Worm (Caenorhabditis elegans) whole organism, young adult: ENCODE results near the gene Y57E12B.1.
A peak's percentile ranks its signal among the peaks of the same experiment; 100 is the strongest.

ENCODE experiments used
- F39B2.1 ChIP-seq: fragments of 200-800 bp; sonication (Bioruptor generic); IDR thresholded peaks from 2 replicates; pipeline ENCODE4 v1.3.6; 2022; ENCODE audit warnings: missing genetic modification reagents, missing genetic modification characterization, missing compliant biosample characterization
- F49E8.2 ChIP-seq: sonication (generic microtip); optimal IDR thresholded peaks from 3 replicates; lab custom pipeline; 2017; ENCODE audit warnings: missing genetic modification characterization, mild to moderate bottlenecking, missing compliant biosample characterization, antibody characterized with exemption, moderate library complexity; ENCODE audit not compliant: insufficient read depth
- F57C9.4 ChIP-seq: sonication (generic microtip); optimal IDR thresholded peaks from 2 replicates; lab custom pipeline; 2017; ENCODE audit warnings: mild to moderate bottlenecking, missing genetic modification characterization, missing compliant biosample characterization
- Y53F4B.3 ChIP-seq: fragments of 200-800 bp; sonication (Bioruptor generic); IDR thresholded peaks from 2 replicates; pipeline ENCODE4 v1.3.6; 2022; ENCODE audit warnings: missing genetic modification reagents, missing genetic modification characterization, missing compliant biosample characterization
- Y79H2A.3 ChIP-seq: fragments of 200-800 bp; sonication (Bioruptor generic); conservative IDR thresholded peaks from 2 replicates; pipeline ENCODE4 v1.3.6; 2022; ENCODE audit warnings: missing genetic modification reagents, missing genetic modification characterization, missing compliant biosample characterization
- Y95B8A.8 ChIP-seq: fragments of 200-800 bp; sonication (Bioruptor generic); IDR thresholded peaks from 2 replicates; pipeline ENCODE4 v1.3.6; 2022; ENCODE audit warnings: missing genetic modification reagents, missing genetic modification characterization, missing compliant biosample characterization
- egl-44 ChIP-seq: fragments of 200-800 bp; sonication (Bioruptor generic); IDR thresholded peaks from 2 replicates; pipeline ENCODE4 v1.3.6; 2022; ENCODE audit warnings: missing genetic modification reagents, missing genetic modification characterization, missing compliant biosample characterization
- fkh-3 ChIP-seq: sonication (generic microtip); optimal IDR thresholded peaks from 2 replicates; lab custom pipeline; 2016; ENCODE audit warnings: mild to moderate bottlenecking, missing genetic modification characterization, missing compliant biosample characterization
- him-1 ChIP-seq: sonication (generic microtip); optimal IDR thresholded peaks from 2 replicates; lab custom pipeline; 2016; ENCODE audit warnings: missing genotype, missing genetic modification reagents, missing genetic modification characterization, missing compliant biosample characterization
- nhr-80 ChIP-seq: sonication (generic microtip); optimal IDR thresholded peaks from 2 replicates; lab custom pipeline; 2016; ENCODE audit warnings: missing genetic modification characterization, missing compliant biosample characterization
- somi-1 ChIP-seq: fragments of 200-800 bp; sonication (Bioruptor generic); optimal IDR thresholded peaks from 2 replicates; lab custom pipeline; 2018; ENCODE audit warnings: mild to moderate bottlenecking, missing genetic modification characterization, missing compliant biosample characterization
- tlf-1 ChIP-seq: fragments of 200-800 bp; sonication (Bioruptor generic); optimal IDR thresholded peaks from 2 replicates; lab custom pipeline; 2018; ENCODE audit warnings: mild to moderate bottlenecking, missing genetic modification characterization, missing compliant biosample characterization

The Y57E12B.1 gene

DNA sequence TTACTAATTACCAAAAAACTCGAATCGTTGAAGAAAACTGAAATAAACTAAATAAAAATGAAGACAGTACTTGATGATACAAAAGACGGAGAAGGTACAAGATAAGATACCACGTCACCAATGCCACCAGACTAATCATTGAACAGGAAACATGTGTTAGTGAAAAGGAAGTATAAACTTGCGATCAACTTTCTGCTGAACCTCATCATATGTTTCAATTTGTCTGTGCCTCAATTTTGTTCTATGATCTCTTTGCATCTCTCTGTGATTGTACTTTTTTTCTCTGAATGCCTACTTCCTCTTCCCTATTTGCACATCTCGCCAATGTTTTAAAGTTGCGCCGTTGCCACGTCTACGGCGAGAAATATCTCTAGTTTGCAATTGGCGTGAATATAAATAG, 45.7 kb downstream of the Y57E12B.1 start (continued):
- TF ChIP-seq Y95B8A.8 (no peak), fkh-3 (tag; lab: Kevin White, UChicago) (no peak), him-1 (no peak), tlf-1 (GFP tag; lab: Kevin White, UChicago) (no peak), somi-1 (GFP tag; lab: Kevin White, UChicago) (peak; percentile 69), F57C9.4 (tag; lab: Kevin White, UChicago) (no peak), egl-44 (no peak), Y53F4B.3 (GFP tag; lab: Robert Waterston, UW) (no peak)

ce11 chrV:6997041-6997552, 48.8 kb downstream of the Y57E12B.1 start, which contains the start of gene nhr-107:
nhr-107 (minus strand) TSS chrV:6997091.
- TF ChIP-seq F39B2.1 (GFP tag; lab: Robert Waterston, UW): no peak
- TF ChIP-seq F49E8.2 (tag; lab: Kevin White, UChicago): no peak
- TF ChIP-seq nhr-80 (tag; lab: Kevin White, UChicago): peak; percentile 3
- TF ChIP-seq Y79H2A.3: no peak
- TF ChIP-seq, all 124 proteins: peak for 1
